Worm (Caenorhabditis elegans) whole organism, L4 larva: ENCODE data around the gene tbb-1.

ENCODE experiments used
- R02D3.7 ChIP-seq: fragments of 150-350 bp; sonication (generic microtip); optimal IDR thresholded peaks from 3 replicates; lab custom pipeline; 2014; ENCODE audit warnings: missing biosample characterization, missing genetic modification characterization
- lin-38 ChIP-seq: fragments of 200-800 bp; sonication (Bioruptor generic); IDR thresholded peaks from 2 replicates; pipeline ENCODE4 v1.3.6; 2022; ENCODE audit warnings: missing genetic modification reagents, missing genetic modification characterization, missing compliant biosample characterization
- lin-39 ChIP-seq: fragments of 150-350 bp; optimal IDR thresholded peaks from 2 replicates; lab custom pipeline; 2014; ENCODE audit warnings: missing biosample characterization, missing genetic modification reagents, missing genetic modification characterization
- mep-1 ChIP-seq: fragments of 150-350 bp; sonication (generic microtip); optimal IDR thresholded peaks from 3 replicates; lab custom pipeline; 2014; ENCODE audit warnings: missing biosample characterization, missing genetic modification characterization
- nhr-11 ChIP-seq: fragments of 150-350 bp; optimal IDR thresholded peaks from 2 replicates; lab custom pipeline; 2014; ENCODE audit warnings: missing biosample characterization, missing genetic modification characterization
- nhr-28 ChIP-seq: fragments of 150-350 bp; optimal IDR thresholded peaks from 2 replicates; lab custom pipeline; 2014; ENCODE audit warnings: missing biosample characterization, missing genetic modification characterization
- rbr-2 ChIP-seq: sonication (generic microtip); optimal IDR thresholded peaks from 2 replicates; lab custom pipeline; 2016; ENCODE audit warnings: missing genotype, missing genetic modification characterization, missing compliant biosample characterization
- sdz-12 ChIP-seq: fragments of 200-800 bp; sonication (Bioruptor generic); optimal IDR thresholded peaks from 2 replicates; lab custom pipeline; 2018; ENCODE audit warnings: mild to moderate bottlenecking, missing genetic modification characterization, missing compliant biosample characterization
- unc-62 ChIP-seq, 3 experiments: fragments of 150-350 bp in 1 of 3; sonication (generic microtip); optimal IDR thresholded peaks in 2 of 3; peaks in 1 of 3; 1 replicate in 1 of 3; 2 replicates in 2 of 3; lab custom pipeline; 2014 to 2017; ENCODE audit warnings: missing biosample characterization in 3 of 3, missing genetic modification characterization in 3 of 3, missing genetic modification reagents in 3 of 3, missing genotype in 1 of 3

DNA sequence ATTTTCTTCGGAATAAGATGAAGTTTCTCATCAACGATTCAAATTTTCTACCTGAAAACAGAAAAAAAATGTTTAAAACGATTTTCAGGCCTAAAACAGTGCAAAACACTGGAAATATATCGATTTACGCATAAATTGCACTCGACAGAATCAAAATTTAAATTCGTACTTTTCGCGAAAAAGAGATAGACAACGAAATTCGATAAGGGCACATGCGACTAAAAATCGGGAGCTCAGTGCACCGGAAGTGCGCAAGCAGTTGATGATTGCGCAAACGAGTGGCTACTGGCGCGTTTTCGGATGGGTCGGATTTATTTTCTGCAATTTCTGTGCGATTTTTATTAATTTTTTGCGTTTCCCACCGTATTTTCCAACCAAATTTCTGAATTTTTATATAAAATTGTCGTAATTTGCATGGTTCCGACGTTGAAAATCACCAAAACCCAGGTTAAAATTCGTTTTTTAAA, 35.2 kb downstream of the tbb-1 start, which contains the start of the genes Y39A1A.21 and Y39A1A.22:
- TF ChIP-seq sdz-12 (GFP tag; lab: Kevin White, UChicago) (no peak), nhr-11 (peak; percentile 70), rbr-2 (tag; lab: Kevin White, UChicago) (peak; percentile 67), nhr-28 (tag; lab: Kevin White, UChicago) (peak; percentile 56), unc-62 (GFP tag; optimal IDR thresholded peaks at IDR 0.05 in 1 of 2; lab: Kevin White, UChicago) (no peak), unc-62 (tag; optimal IDR thresholded peaks at IDR 0.05; lab: Kevin White, UChicago) (no peak), lin-38 (peak; percentile 87), R02D3.7 (tag; lab: Kevin White, UChicago) (no peak), mep-1 (tag; lab: Kevin White, UChicago) (peak; percentile 81), lin-39 (tag; lab: Kevin White, UChicago) (no peak)
